Worm (Caenorhabditis elegans): Measurements from ENCODE around the gene fan-1.

fan-1 gene

DNA sequence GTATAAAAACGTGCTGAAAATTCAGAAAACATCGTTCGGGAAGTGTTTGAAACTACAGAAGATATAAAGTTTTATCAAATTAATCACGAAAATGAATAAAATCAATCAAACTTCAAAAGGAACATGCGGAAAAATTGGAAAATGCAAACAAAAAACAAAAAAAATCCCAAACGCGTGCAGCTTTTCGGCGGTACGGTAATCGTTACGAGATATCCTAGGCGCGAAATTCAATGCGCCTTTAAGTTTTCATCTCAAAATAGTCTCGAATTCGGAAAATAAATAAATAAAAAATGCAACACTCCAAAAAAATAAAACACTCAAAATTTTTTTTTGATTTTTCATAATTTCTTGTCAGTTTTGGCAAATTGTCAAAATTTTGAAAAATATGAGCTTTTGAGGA lies 18.7 kb upstream of the fan-1 start:
- TF ChIP-seq unc-39 (tag; optimal IDR thresholded peaks at IDR 0.05) (no peak), ztf-4 (tag; optimal IDR thresholded peaks at IDR 0.05) (no peak), pha-4 (tag; optimal IDR thresholded peaks at IDR 0.05) (no peak), sea-2 (GFP tag; optimal IDR thresholded peaks at IDR 0.05) (no peak), ZK546.5 (tag; optimal IDR thresholded peaks at IDR 0.05) (no peak), nhr-28 (tag; optimal IDR thresholded peaks at IDR 0.05) (no peak), egl-5 (tag; optimal IDR thresholded peaks at IDR 0.05) (no peak), nhr-25 (tag; optimal IDR thresholded peaks at IDR 0.05) (no peak), lin-15B (tag; optimal IDR thresholded peaks at IDR 0.05) (no peak), lsy-12 (tag; optimal IDR thresholded peaks at IDR 0.05) (no peak), eor-1 (tag; optimal IDR thresholded peaks at IDR 0.05) (no peak), nhr-23 (tag; optimal IDR thresholded peaks at IDR 0.05) (no peak), egl-27 (tag; optimal IDR thresholded peaks at IDR 0.05) (no peak), ama-1 (optimal IDR thresholded peaks at IDR 0.05) (no peak)

DNA sequence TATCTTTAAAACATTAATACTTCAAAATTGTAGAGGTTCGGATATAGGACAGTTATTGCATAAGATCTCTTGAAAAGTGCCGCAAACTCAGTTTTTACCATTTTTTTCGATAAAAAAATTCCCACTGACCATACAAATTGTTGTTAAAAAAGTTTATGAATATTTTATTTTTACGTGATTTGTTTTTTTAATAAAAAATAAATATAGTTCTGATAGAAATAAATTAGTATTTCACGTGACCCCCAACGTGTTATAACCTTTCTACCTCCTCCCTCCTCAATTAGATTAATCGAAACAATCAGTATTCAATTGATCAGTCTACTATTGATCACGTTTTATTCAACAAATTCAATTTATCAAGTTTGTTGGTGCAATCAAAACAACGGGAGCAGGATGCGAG lies 17.0 kb upstream of the fan-1 start, which contains the start of gene C01G5.4:
TSS of gene C01G5.4 (plus strand) at position 301 of the 400 bp plus-strand sequence.
- TF ChIP-seq ceh-9 (tag; optimal IDR thresholded peaks at IDR 0.05) (no peak), jun-1 (tag; optimal IDR thresholded peaks at IDR 0.05) (no peak), nhr-11 (tag; optimal IDR thresholded peaks at IDR 0.05) (no peak), sea-2 (GFP tag; optimal IDR thresholded peaks at IDR 0.05) (no peak), skn-1 (tag; optimal IDR thresholded peaks at IDR 0.05) (no peak), nhr-77 (tag; optimal IDR thresholded peaks at IDR 0.05) (no peak), aly-2 (tag; optimal IDR thresholded peaks at IDR 0.05) (no peak), elt-2 (tag; optimal IDR thresholded peaks at IDR 0.05) (no peak), ztf-11 (tag; optimal IDR thresholded peaks at IDR 0.05) (no peak), unc-62 (GFP tag; optimal IDR thresholded peaks at IDR 0.05) (no peak), lin-39 (tag; optimal IDR thresholded peaks at IDR 0.05) (no peak), mdl-1 (tag; optimal IDR thresholded peaks at IDR 0.05) (no peak), ceh-16 (tag; optimal IDR thresholded peaks at IDR 0.05) (no peak), nhr-237 (tag; optimal IDR thresholded peaks at IDR 0.05) (no peak), elt-1 (tag; optimal IDR thresholded peaks at IDR 0.05) (no peak), pha-4 (tag; optimal IDR thresholded peaks at IDR 0.05) (no peak), nhr-43 (tag; optimal IDR thresholded peaks at IDR 0.05; ENCODE audit: poor library complexity, severe bottlenecking) (no peak), mml-1 (tag; optimal IDR thresholded peaks at IDR 0.05) (no peak), hmg-11 (tag; optimal IDR thresholded peaks at IDR 0.05) (no peak)

DNA sequence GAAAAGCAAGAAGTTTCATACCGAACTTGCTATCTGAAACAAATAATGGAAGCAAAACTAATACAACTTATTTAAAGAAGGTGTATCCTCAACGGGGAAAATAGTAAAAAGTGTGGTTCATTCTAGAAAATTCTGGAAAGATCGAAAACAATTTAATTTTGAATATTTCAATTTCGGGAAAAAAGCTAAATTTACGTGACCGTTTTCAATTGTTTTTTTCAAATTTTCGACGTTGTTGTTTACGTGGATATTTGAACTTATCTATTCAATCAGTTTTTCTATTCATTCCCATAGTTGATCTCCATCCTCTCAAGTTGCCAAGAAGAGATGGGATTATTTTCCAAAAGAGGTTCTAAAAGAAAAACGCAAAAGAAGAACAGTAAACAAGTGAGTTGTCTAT lies 12.6 kb upstream of the fan-1 start, which contains the start of gene C01G5.3:
TSS of gene C01G5.3 (plus strand) at position 301 of the 400 bp plus-strand sequence.
- TF ChIP-seq nfya-1 (tag; optimal IDR thresholded peaks at IDR 0.05; ENCODE audit: insufficient read depth) (no peak), ZK546.5 (tag; optimal IDR thresholded peaks at IDR 0.05) (no peak), pqm-1 (tag; optimal IDR thresholded peaks at IDR 0.05) (no peak)

DNA sequence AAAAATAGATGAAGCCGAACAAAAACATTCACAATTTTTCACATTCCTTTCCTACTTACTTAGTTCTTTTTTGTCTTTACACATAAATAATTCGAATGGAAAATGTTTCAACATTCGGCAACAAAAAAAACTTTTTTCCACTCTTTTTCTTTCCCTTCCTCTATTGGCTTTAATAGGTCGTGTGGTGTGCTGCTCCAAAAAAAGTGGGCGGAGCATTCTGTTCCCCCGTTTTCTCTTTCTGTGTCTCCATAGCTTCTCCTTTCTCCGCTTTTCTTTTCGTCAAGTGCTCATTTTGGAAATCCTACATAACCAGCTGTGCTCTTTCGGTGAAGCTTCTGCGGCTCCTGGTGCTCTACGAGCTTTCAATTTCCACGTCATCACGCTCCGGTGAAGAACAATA lies 7.1 kb upstream of the fan-1 start, which contains the start of gene C01G5.25:
TSS of gene C01G5.25 (plus strand) at position 250 of the 400 bp plus-strand sequence.
- peak; percentile 51 for TF ChIP-seq lin-39 (tag; optimal IDR thresholded peaks at IDR 0.05)
- no peak for TF ChIP-seq hmg-11 (tag; optimal IDR thresholded peaks at IDR 0.05)

DNA sequence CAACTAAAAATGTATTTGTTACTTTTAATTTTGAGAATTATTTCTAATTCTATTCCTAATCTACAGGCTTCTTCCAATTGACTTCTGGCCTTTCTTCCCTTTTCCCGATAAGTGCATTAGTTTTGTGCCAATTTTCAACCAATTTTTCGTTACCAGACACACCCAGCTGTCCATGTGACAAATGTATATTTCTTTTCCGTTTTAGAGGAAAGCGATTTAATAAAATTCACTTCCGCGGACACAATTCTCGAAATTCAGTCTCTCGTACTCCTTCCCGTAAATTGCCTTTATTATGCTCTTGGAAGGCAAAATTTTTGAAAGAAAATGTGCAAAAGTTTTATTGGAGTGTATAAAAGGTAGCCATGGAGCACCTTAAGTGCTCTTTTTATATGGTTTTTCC lies 5.5 kb upstream of the fan-1 start:
- TF ChIP-seq ama-1 (optimal IDR thresholded peaks at IDR 0.05) (no peak), fkh-10 (GFP tag; optimal IDR thresholded peaks at IDR 0.05) (no peak), ceh-82 (tag; optimal IDR thresholded peaks at IDR 0.05) (no peak), ceh-16 (tag; optimal IDR thresholded peaks at IDR 0.05) (no peak), nhr-28 (tag; optimal IDR thresholded peaks at IDR 0.05) (no peak), nhr-25 (tag; optimal IDR thresholded peaks at IDR 0.05) (no peak), pqm-1 (tag; optimal IDR thresholded peaks at IDR 0.05) (no peak), lin-39 (tag; optimal IDR thresholded peaks at IDR 0.05) (no peak), fos-1 (tag; optimal IDR thresholded peaks at IDR 0.05) (no peak), pha-4 (tag; optimal IDR thresholded peaks at IDR 0.05) (no peak)
